Fruit fly (Drosophila melanogaster) whole organism, prepupa: ENCODE results near the gene CG3546.

ENCODE experiments used
- CG10631 ChIP-seq: fragments of 200-800 bp; sonication (Bioruptor generic); optimal IDR thresholded peaks from 2 replicates; lab custom pipeline; 2016; ENCODE audit warnings: missing biosample characterization, missing genetic modification characterization
- CG10669 ChIP-seq: fragments of 200-800 bp; sonication (Bioruptor generic); optimal IDR thresholded peaks from 3 replicates; lab custom pipeline; 2018; ENCODE audit warnings: missing biosample characterization, mild to moderate bottlenecking, missing genetic modification characterization, moderate library complexity
- CG11294 ChIP-seq: fragments of 200-800 bp; sonication (Bioruptor generic); IDR thresholded peaks from 2 replicates; pipeline ENCODE4 v1.3.6; 2022; ENCODE audit warnings: missing biosample characterization, missing genetic modification characterization
- CG11902 ChIP-seq: fragments of 200-800 bp; sonication (Bioruptor generic); optimal IDR thresholded peaks from 3 replicates; lab custom pipeline; 2016; ENCODE audit warnings: missing biosample characterization, missing genetic modification characterization
- CG15336 ChIP-seq: fragments of 200-800 bp; sonication (Bioruptor generic); IDR thresholded peaks from 2 replicates; pipeline ENCODE4 v1.3.6; 2022; ENCODE audit warnings: missing biosample characterization, missing genetic modification characterization
- CG1621 ChIP-seq: fragments of 200-800 bp; sonication (Bioruptor generic); optimal IDR thresholded peaks from 3 replicates; lab custom pipeline; 2018; ENCODE audit warnings: missing biosample characterization, mild to moderate bottlenecking, missing genetic modification characterization
- CG16779 ChIP-seq: fragments of 200-800 bp; sonication (Bioruptor generic); optimal IDR thresholded peaks from 3 replicates; lab custom pipeline; 2017; ENCODE audit warnings: missing biosample characterization, mild to moderate bottlenecking, missing genetic modification characterization
- CG31627 ChIP-seq: fragments of 200-800 bp; sonication (Bioruptor generic); optimal IDR thresholded peaks from 3 replicates; lab custom pipeline; 2016; ENCODE audit warnings: missing biosample characterization, missing genetic modification characterization
- CG34406 ChIP-seq: fragments of 200-800 bp; sonication (Bioruptor generic); optimal IDR thresholded peaks from 3 replicates; lab custom pipeline; 2016; ENCODE audit warnings: missing biosample characterization, missing genetic modification characterization
- CG3919 ChIP-seq: fragments of 200-800 bp; sonication (Bioruptor generic); optimal IDR thresholded peaks from 3 replicates; lab custom pipeline; 2016; ENCODE audit warnings: missing biosample characterization, missing genetic modification characterization
- CG4318 ChIP-seq: fragments of 200-800 bp; sonication (Bioruptor generic); optimal IDR thresholded peaks from 3 replicates; lab custom pipeline; 2017; ENCODE audit warnings: missing biosample characterization, mild to moderate bottlenecking, missing genetic modification characterization
- CG6163 ChIP-seq: fragments of 200-800 bp; sonication (Bioruptor generic); IDR thresholded peaks from 3 replicates; pipeline ENCODE4 v1.3.6; 2022; ENCODE audit warnings: missing biosample characterization, missing genetic modification characterization
- CG6276 ChIP-seq: fragments of 200-800 bp; sonication (Bioruptor generic); optimal IDR thresholded peaks from 2 replicates; lab custom pipeline; 2017; ENCODE audit warnings: missing biosample characterization, mild to moderate bottlenecking, missing genetic modification characterization
- CG6808 ChIP-seq: fragments of 200-800 bp; sonication (Bioruptor generic); optimal IDR thresholded peaks from 3 replicates; lab custom pipeline; 2017; ENCODE audit warnings: missing biosample characterization, missing genetic modification characterization, mild to moderate bottlenecking, moderate library complexity, missing genetic modification reagents
- CG8119 ChIP-seq: fragments of 200-800 bp; sonication (Bioruptor generic); IDR thresholded peaks from 3 replicates; pipeline ENCODE4 v1.3.6; 2022; ENCODE audit warnings: missing biosample characterization, missing genetic modification characterization
- CG8319 ChIP-seq: fragments of 200-800 bp; sonication (Bioruptor generic); optimal IDR thresholded peaks from 3 replicates; lab custom pipeline; 2016; ENCODE audit warnings: missing biosample characterization, missing genetic modification characterization
- CG8632 ChIP-seq: fragments of 200-800 bp; sonication (Bioruptor generic); optimal IDR thresholded peaks from 3 replicates; lab custom pipeline; 2016; ENCODE audit warnings: missing biosample characterization, missing genetic modification characterization
- CG9139 ChIP-seq: fragments of 200-800 bp; sonication (Bioruptor generic); optimal IDR thresholded peaks from 3 replicates; lab custom pipeline; 2017; ENCODE audit warnings: missing biosample characterization, mild to moderate bottlenecking, missing genetic modification characterization
- Eip78C ChIP-seq: fragments of 200-800 bp; sonication (Bioruptor generic); peaks from one replicate; lab custom pipeline; 2016; ENCODE audit warnings: missing biosample characterization, missing genetic modification characterization
- Gug ChIP-seq: fragments of 200-800 bp; sonication (Bioruptor generic); IDR thresholded peaks from 2 replicates; pipeline ENCODE4 v1.3.6; 2022; ENCODE audit warnings: missing biosample characterization, missing genetic modification characterization
- Hr4 ChIP-seq: fragments of 200-800 bp; sonication (Bioruptor generic); optimal IDR thresholded peaks from 3 replicates; lab custom pipeline; 2016; ENCODE audit warnings: missing biosample characterization, missing genetic modification characterization
- Lpt ChIP-seq: fragments of 200-800 bp; sonication (Bioruptor generic); optimal IDR thresholded peaks from 3 replicates; lab custom pipeline; 2016; ENCODE audit warnings: missing biosample characterization, missing genetic modification characterization
- Met ChIP-seq: fragments of 200-800 bp; sonication (Bioruptor generic); optimal IDR thresholded peaks from 3 replicates; lab custom pipeline; 2016; ENCODE audit warnings: missing biosample characterization, missing genetic modification characterization
- OdsH ChIP-seq: fragments of 200-800 bp; sonication (Bioruptor generic); optimal IDR thresholded peaks from 3 replicates; lab custom pipeline; 2016; ENCODE audit warnings: missing biosample characterization, missing genetic modification characterization
- Smox ChIP-seq: fragments of 200-800 bp; sonication (Bioruptor generic); optimal IDR thresholded peaks from 3 replicates; lab custom pipeline; 2016; ENCODE audit warnings: missing biosample characterization, missing genetic modification characterization
- Sox102F ChIP-seq: fragments of 200-800 bp; sonication (Bioruptor generic); optimal IDR thresholded peaks from 2 replicates; lab custom pipeline; 2016; ENCODE audit warnings: missing biosample characterization, mild to moderate bottlenecking, missing genetic modification characterization
- Sox14 ChIP-seq: fragments of 200-800 bp; sonication (Bioruptor generic); optimal IDR thresholded peaks from 3 replicates; lab custom pipeline; 2016; ENCODE audit warnings: missing biosample characterization, missing genetic modification characterization
- achi ChIP-seq: fragments of 200-800 bp; sonication (Bioruptor generic); optimal IDR thresholded peaks from 3 replicates; lab custom pipeline; 2016; ENCODE audit warnings: missing biosample characterization, missing genetic modification characterization
- acj6 ChIP-seq: fragments of 200-800 bp; sonication (Bioruptor generic); optimal IDR thresholded peaks from 3 replicates; lab custom pipeline; 2016; ENCODE audit warnings: missing biosample characterization, missing genetic modification characterization
- cyc ChIP-seq: fragments of 200-800 bp; sonication (Bioruptor generic); optimal IDR thresholded peaks from 3 replicates; lab custom pipeline; 2016; ENCODE audit warnings: missing biosample characterization, missing genetic modification characterization
- dac ChIP-seq: fragments of 200-800 bp; sonication (Bioruptor generic); optimal IDR thresholded peaks from 2 replicates; lab custom pipeline; 2017; ENCODE audit warnings: missing biosample characterization, mild to moderate bottlenecking, missing genetic modification characterization
- dsx ChIP-seq: fragments of 200-800 bp; optimal IDR thresholded peaks from 3 replicates; lab custom pipeline; 2019; ENCODE audit warnings: missing biosample characterization, mild to moderate bottlenecking, missing genetic modification characterization, moderate library complexity; ENCODE audit not compliant: poor library complexity, severe bottlenecking
- eg ChIP-seq: fragments of 200-800 bp; sonication (Bioruptor generic); IDR thresholded peaks from 3 replicates; pipeline ENCODE4 v1.3.6; 2022; ENCODE audit warnings: missing biosample characterization, missing genetic modification characterization
- esn ChIP-seq: fragments of 200-800 bp; sonication (Bioruptor generic); optimal IDR thresholded peaks from 2 replicates; lab custom pipeline; 2016; ENCODE audit warnings: missing biosample characterization, mild to moderate bottlenecking, missing genetic modification characterization, moderate library complexity
- fd59A ChIP-seq: fragments of 200-800 bp; sonication (Bioruptor generic); optimal IDR thresholded peaks from 2 replicates; lab custom pipeline; 2017; ENCODE audit warnings: missing biosample characterization, mild to moderate bottlenecking, missing genetic modification characterization, missing genetic modification reagents
- lz ChIP-seq: fragments of 200-800 bp; sonication (Bioruptor generic); optimal IDR thresholded peaks from 3 replicates; lab custom pipeline; 2016; ENCODE audit warnings: missing biosample characterization, missing genetic modification characterization
- net ChIP-seq: fragments of 200-800 bp; sonication (Bioruptor generic); optimal IDR thresholded peaks from 3 replicates; lab custom pipeline; 2016; ENCODE audit warnings: missing biosample characterization, missing genetic modification characterization
- pdm3 ChIP-seq: fragments of 200-800 bp; sonication (Bioruptor generic); optimal IDR thresholded peaks from 3 replicates; lab custom pipeline; 2016; ENCODE audit warnings: missing biosample characterization, missing genetic modification characterization
- salr ChIP-seq, 2 experiments: fragments of 200-800 bp; sonication (Bioruptor generic); optimal IDR thresholded peaks; 3 replicates each; lab custom pipeline; 2016 to 2018; ENCODE audit warnings: missing biosample characterization in 2 of 2, missing genetic modification characterization in 2 of 2, mild to moderate bottlenecking in 1 of 2
- svp ChIP-seq: fragments of 200-800 bp; sonication (Bioruptor generic); peaks from one replicate; lab custom pipeline; 2016; ENCODE audit warnings: missing biosample characterization, missing genetic modification characterization
- topi ChIP-seq: fragments of 200-800 bp; sonication (Bioruptor generic); optimal IDR thresholded peaks from 3 replicates; lab custom pipeline; 2016; ENCODE audit warnings: missing biosample characterization, missing genetic modification characterization
- vri ChIP-seq: fragments of 200-800 bp; sonication (Bioruptor generic); optimal IDR thresholded peaks from 3 replicates; lab custom pipeline; 2016; ENCODE audit warnings: missing biosample characterization, mild to moderate bottlenecking, missing genetic modification characterization

The CG3546 gene

DNA sequence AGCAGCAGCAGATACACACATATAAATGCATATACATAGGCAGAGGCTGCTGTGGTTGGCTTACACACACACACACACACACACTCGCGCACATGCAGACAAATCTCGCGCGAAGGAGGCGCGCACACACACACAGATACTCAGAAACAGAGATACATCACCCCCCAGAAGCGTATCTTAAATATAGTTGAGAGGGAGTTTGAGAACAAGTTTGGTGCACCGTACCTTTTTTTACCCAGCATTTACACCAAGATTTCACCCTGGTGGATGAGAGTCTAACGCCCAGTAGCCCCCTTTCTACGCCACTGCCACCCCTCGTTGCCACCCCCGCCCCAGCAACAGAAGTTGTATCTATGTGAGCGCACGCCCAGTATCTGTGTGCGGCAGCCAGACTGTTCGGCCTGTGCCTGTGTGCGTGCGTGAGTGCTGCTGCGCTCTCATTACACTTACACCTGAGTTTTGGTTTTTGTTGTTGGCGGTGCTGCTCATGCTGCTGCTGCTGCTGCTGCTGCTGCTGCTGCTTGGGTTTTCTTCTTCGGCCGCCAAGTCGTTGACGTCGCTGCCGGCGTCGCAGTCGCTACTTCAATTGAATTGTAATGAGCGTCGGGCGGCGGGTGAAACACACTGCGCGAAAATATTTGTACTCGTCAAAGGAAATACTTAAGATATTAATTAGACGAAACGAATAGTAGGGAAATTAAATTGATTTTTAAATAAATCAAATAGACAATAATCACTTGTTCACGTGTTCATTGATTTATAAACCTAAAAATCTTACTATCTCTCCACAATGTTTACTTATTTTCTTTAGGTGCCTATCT lies 32.3 kb downstream of the CG3546 start (continued):
- TF ChIP-seq Lpt (GFP tag; lab: Kevin White, UChicago) (peak; percentile 86), CG16779 (tag; lab: Kevin White, UChicago) (peak; percentile 84), dsx (peak; percentile 79), Hr4 (peak; percentile 43), Gug (GFP tag; lab: Robert Waterston, UW) (peak; percentile 95), Met (peak; percentile 63), pdm3 (GFP tag; lab: Kevin White, UChicago) (peak; percentile 76), CG6276 (GFP tag; lab: Kevin White, UChicago) (peak; percentile 85), CG8632 (GFP tag; lab: Kevin White, UChicago) (peak; percentile 90), CG10669 (peak; percentile 90), CG34406 (GFP tag; lab: Kevin White, UChicago) (peak; percentile 86), CG6163 (GFP tag; lab: Robert Waterston, UW) (peak; percentile 98), svp (GFP tag; lab: Kevin White, UChicago) (peak; percentile 86), CG11902 (peak; percentile 98), lz (GFP tag; lab: Kevin White, UChicago) (peak; percentile 82), CG9139 (peak; percentile 86), achi (GFP tag; lab: Kevin White, UChicago) (peak; percentile 92), dac (peak; percentile 92), net (peak; percentile 89), vri (peak; percentile 17), Sox102F (GFP tag; lab: Kevin White, UChicago) (peak; percentile 47)
- TF ChIP-seq, all 60 proteins: peak for 58

dm6 chrX:4590772-4591064 lies 32.8 kb downstream of the CG3546 start:
- TF ChIP-seq acj6 (GFP tag; lab: Kevin White, UChicago) (peak; percentile 2), Met (no peak)

DNA sequence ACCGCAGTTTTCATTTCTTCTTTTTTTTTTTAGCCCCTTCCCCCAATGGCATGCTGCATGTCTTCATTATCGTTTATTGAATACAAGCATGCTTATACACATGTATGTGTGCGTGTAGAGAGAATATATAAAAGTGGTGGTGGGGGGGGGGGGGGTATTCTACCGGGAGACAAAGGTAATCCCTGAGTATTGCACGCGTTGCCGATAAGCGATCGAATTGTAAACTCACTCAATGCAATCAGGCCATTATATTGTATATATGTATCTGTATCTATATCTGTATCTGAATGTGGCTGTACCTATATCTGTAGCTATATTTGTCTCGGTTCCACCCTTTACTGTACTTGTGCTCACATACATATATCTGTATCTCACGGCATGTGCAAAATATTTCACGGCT lies 34.4 kb downstream of the CG3546 start:
- TF ChIP-seq topi (GFP tag; lab: Kevin White, UChicago) (no peak), svp (GFP tag; lab: Kevin White, UChicago) (peak; percentile 56), net (no peak), Sox14 (peak; percentile 45), CG15336 (GFP tag; lab: Robert Waterston, UW) (no peak)
- TF ChIP-seq, all 60 proteins: peak for 2

DNA sequence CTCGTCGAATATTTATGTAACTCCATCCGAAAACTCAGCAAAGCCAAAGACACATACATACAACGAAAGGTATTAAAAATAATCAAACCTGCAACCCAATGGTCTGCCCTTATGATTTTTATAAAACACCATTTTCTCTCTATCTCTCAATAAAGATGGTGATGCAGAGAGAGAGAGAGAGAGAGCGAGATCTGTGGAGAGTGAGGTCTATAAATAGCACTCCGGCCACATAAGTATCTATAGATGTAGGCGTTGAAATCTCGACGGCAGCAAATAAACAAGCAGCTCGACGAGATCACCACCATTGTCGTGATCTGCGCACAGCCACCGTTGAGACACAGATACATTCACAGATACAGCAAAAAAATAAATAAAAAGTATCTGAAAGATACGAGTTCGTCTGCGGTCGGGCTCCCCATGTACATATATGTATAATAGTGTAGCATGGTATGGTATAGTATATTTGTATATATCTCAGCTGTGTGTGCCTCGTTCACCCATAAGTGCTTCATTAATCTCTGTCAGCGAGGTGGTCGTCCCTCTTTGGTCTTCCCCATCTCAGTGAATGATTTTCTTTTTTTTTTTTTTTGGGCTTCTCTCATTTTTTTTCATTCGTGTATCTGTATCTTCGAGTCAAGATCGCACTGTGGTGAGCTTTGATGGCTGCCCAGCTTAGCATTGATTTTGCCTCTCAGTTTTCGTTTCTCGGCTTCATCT lies 38.8 kb downstream of the CG3546 start:
- no peak for TF ChIP-seq esn (GFP tag; lab: Kevin White, UChicago)
- no peak for TF ChIP-seq CG4318 (GFP tag; lab: Kevin White, UChicago)
- no peak for TF ChIP-seq CG11294 (GFP tag; lab: Robert Waterston, UW)
- TF ChIP-seq fd59A (GFP tag; lab: Kevin White, UChicago) = no peak
- no peak for TF ChIP-seq OdsH (GFP tag; lab: Kevin White, UChicago)
- no peak for TF ChIP-seq CG16779 (tag; lab: Kevin White, UChicago)
- TF ChIP-seq salr (GFP tag; optimal IDR thresholded peaks at IDR 0.05; lab: Kevin White, UChicago) = no peak
- TF ChIP-seq CG6163 (GFP tag; lab: Robert Waterston, UW) = 0 out of 3 replicates have a peak, but pooled peaks have one; percentile 37
- TF ChIP-seq Smox (GFP tag; lab: Kevin White, UChicago) = no peak
- TF ChIP-seq CG31627 (GFP tag; lab: Kevin White, UChicago) = no peak
- TF ChIP-seq CG8119 (GFP tag; lab: Robert Waterston, UW) = no peak
- peak; percentile 7 for TF ChIP-seq CG1621
- TF ChIP-seq CG6276 (GFP tag; lab: Kevin White, UChicago) = no peak
- no peak for TF ChIP-seq CG10631 (GFP tag; lab: Kevin White, UChicago)
- no peak for TF ChIP-seq CG8319
- no peak for TF ChIP-seq CG10669
- TF ChIP-seq eg (GFP tag; lab: Robert Waterston, UW) = no peak
- no peak for TF ChIP-seq dac
- no peak for TF ChIP-seq Gug (GFP tag; lab: Robert Waterston, UW)
- no peak for TF ChIP-seq pdm3 (GFP tag; lab: Kevin White, UChicago)
- TF ChIP-seq Eip78C (GFP tag; lab: Kevin White, UChicago) = peak; percentile 32
- TF ChIP-seq Met = no peak
- no peak for TF ChIP-seq acj6 (GFP tag; lab: Kevin White, UChicago)
- TF ChIP-seq Sox14 = no peak
- TF ChIP-seq Hr4 = no peak
- TF ChIP-seq CG9139 = no peak
- TF ChIP-seq CG6808 (GFP tag; lab: Kevin White, UChicago) = peak; percentile 23
- TF ChIP-seq CG15336 (GFP tag; lab: Robert Waterston, UW) = 0 out of 2 replicates have a peak, but pooled peaks have one; percentile 16
- TF ChIP-seq cyc (GFP tag; lab: Kevin White, UChicago) = no peak
- no peak for TF ChIP-seq CG3919
- peak; percentile 77 for TF ChIP-seq svp (GFP tag; lab: Kevin White, UChicago)
- TF ChIP-seq CG8632 (GFP tag; lab: Kevin White, UChicago) = no peak
